Worm (Caenorhabditis elegans) whole organism, L1 larva: ENCODE data around the gene ZK1073.2.

Source experiments
- C16A3.4 ChIP-seq: fragments of 150-350 bp; optimal IDR thresholded peaks from 2 replicates; lab custom pipeline; 2014; ENCODE audit warnings: missing biosample characterization, missing genetic modification characterization
- C34B4.2 ChIP-seq: sonication (generic microtip); optimal IDR thresholded peaks from 2 replicates; lab custom pipeline; 2017; ENCODE audit warnings: mild to moderate bottlenecking, missing genetic modification characterization, missing compliant biosample characterization
- aha-1 ChIP-seq: fragments of 150-350 bp; optimal IDR thresholded peaks from 2 replicates; lab custom pipeline; 2014; ENCODE audit warnings: missing biosample characterization, missing genetic modification characterization
- alr-1 ChIP-seq: fragments of 200-800 bp; sonication (Bioruptor generic); optimal IDR thresholded peaks from 2 replicates; lab custom pipeline; 2018; ENCODE audit warnings: borderline replicate concordance, mild to moderate bottlenecking, missing genetic modification characterization, missing compliant biosample characterization
- ceh-63 ChIP-seq: fragments of 200-800 bp; sonication (Bioruptor generic); optimal IDR thresholded peaks from 2 replicates; lab custom pipeline; 2018; ENCODE audit warnings: mild to moderate bottlenecking, missing genetic modification characterization, missing compliant biosample characterization
- ceh-8 ChIP-seq: fragments of 200-800 bp; sonication (Bioruptor generic); optimal IDR thresholded peaks from 2 replicates; lab custom pipeline; 2018; ENCODE audit warnings: mild to moderate bottlenecking, missing genetic modification characterization, moderate library complexity, missing compliant biosample characterization
- ceh-88 ChIP-seq: fragments of 200-800 bp; sonication (Bioruptor generic); IDR thresholded peaks from 2 replicates; pipeline ENCODE4 v1.3.6; 2022; ENCODE audit warnings: missing genetic modification characterization, missing compliant biosample characterization
- efl-1 ChIP-seq, 4 experiments: fragments of 150-350 bp; optimal IDR thresholded peaks in 3 of 4; peaks in 1 of 4; 1 replicate in 1 of 4; 2 replicates in 3 of 4; lab custom pipeline; 2014; ENCODE audit warnings: missing biosample characterization in 2 of 4, missing genetic modification characterization in 2 of 4, missing genetic modification reagents in 2 of 4
- egl-13 ChIP-seq: sonication (generic microtip); optimal IDR thresholded peaks from 2 replicates; lab custom pipeline; 2016; ENCODE audit warnings: missing genotype, missing genetic modification reagents, missing genetic modification characterization, missing compliant biosample characterization
- egl-27 ChIP-seq, 2 experiments: fragments of 150-350 bp in 1 of 2; sonication (generic microtip); optimal IDR thresholded peaks; 3 replicates each; lab custom pipeline; 2017 to 2018; ENCODE audit warnings: missing biosample characterization in 2 of 2, missing genetic modification characterization in 2 of 2, missing genetic modification reagents in 2 of 2
- elt-2 ChIP-seq: sonication (generic microtip); optimal IDR thresholded peaks from 2 replicates; lab custom pipeline; 2016; ENCODE audit warnings: missing genetic modification characterization, mild to moderate bottlenecking, inconsistent platforms, missing compliant biosample characterization, missing genetic modification reagents
- ets-5 ChIP-seq: fragments of 200-800 bp; sonication (Bioruptor generic); IDR thresholded peaks from 2 replicates; pipeline ENCODE4 v1.3.6; 2022; ENCODE audit warnings: missing genetic modification characterization, missing compliant biosample characterization
- fkh-4 ChIP-seq: sonication (generic microtip); optimal IDR thresholded peaks from 2 replicates; lab custom pipeline; 2016; ENCODE audit warnings: missing compliant biosample characterization, missing genetic modification characterization, borderline replicate concordance
- fos-1 ChIP-seq: fragments of 150-350 bp; optimal IDR thresholded peaks from 2 replicates; lab custom pipeline; 2014; ENCODE audit warnings: missing biosample characterization, missing genetic modification characterization
- grh-1 ChIP-seq: fragments of 200-800 bp; sonication (Bioruptor generic); IDR thresholded peaks from 2 replicates; pipeline ENCODE4 v1.3.6; 2022; ENCODE audit warnings: missing genetic modification reagents, missing genetic modification characterization, missing compliant biosample characterization
- hlh-17 ChIP-seq: fragments of 200-800 bp; sonication (Bioruptor generic); optimal IDR thresholded peaks from 2 replicates; lab custom pipeline; 2018; ENCODE audit warnings: missing genetic modification characterization, mild to moderate bottlenecking, missing compliant biosample characterization, moderate library complexity, borderline replicate concordance
- lin-13 ChIP-seq: fragments of 150-350 bp; optimal IDR thresholded peaks from 2 replicates; lab custom pipeline; 2014; ENCODE audit warnings: missing biosample characterization, missing genetic modification reagents, missing genetic modification characterization
- lin-14 ChIP-seq: fragments of 200-800 bp; sonication (Bioruptor generic); optimal IDR thresholded peaks from 2 replicates; lab custom pipeline; 2018; ENCODE audit warnings: mild to moderate bottlenecking, missing genetic modification characterization, moderate library complexity, missing compliant biosample characterization
- lin-35 ChIP-seq, 2 experiments: fragments of 150-350 bp; optimal IDR thresholded peaks; 2 replicates each; lab custom pipeline; 2014; ENCODE audit warnings: missing biosample characterization in 2 of 2, missing genetic modification characterization in 2 of 2, missing genetic modification reagents in 2 of 2
- lin-39 ChIP-seq: fragments of 150-350 bp; optimal IDR thresholded peaks from 2 replicates; lab custom pipeline; 2014; ENCODE audit warnings: missing biosample characterization, missing genetic modification reagents, missing genetic modification characterization
- lir-3 ChIP-seq: sonication (generic microtip); optimal IDR thresholded peaks from 2 replicates; lab custom pipeline; 2016; ENCODE audit warnings: mild to moderate bottlenecking, missing genetic modification characterization, moderate library complexity, missing compliant biosample characterization; ENCODE audit not compliant: poor library complexity
- lsy-2 ChIP-seq, 2 experiments: fragments of 150-350 bp; optimal IDR thresholded peaks; 2 replicates each; lab custom pipeline; 2014; ENCODE audit warnings: missing biosample characterization in 2 of 2, missing genetic modification characterization in 2 of 2
- mdl-1 ChIP-seq, 2 experiments: fragments of 150-350 bp; optimal IDR thresholded peaks; 2 replicates each; lab custom pipeline; 2014 to 2017; ENCODE audit warnings: missing biosample characterization in 2 of 2, missing genetic modification characterization in 2 of 2, inconsistent platforms in 1 of 2
- mep-1 ChIP-seq: fragments of 150-350 bp; optimal IDR thresholded peaks from 2 replicates; lab custom pipeline; 2014; ENCODE audit warnings: missing biosample characterization, missing genetic modification characterization
- nhr-12 ChIP-seq: sonication (generic microtip); optimal IDR thresholded peaks from 2 replicates; lab custom pipeline; 2017; ENCODE audit warnings: missing biosample characterization, missing genetic modification characterization
- nhr-237 ChIP-seq: fragments of 150-350 bp; optimal IDR thresholded peaks from 2 replicates; lab custom pipeline; 2014; ENCODE audit warnings: missing biosample characterization, missing genetic modification characterization
- nhr-28 ChIP-seq: fragments of 150-350 bp; optimal IDR thresholded peaks from 2 replicates; lab custom pipeline; 2014; ENCODE audit warnings: missing biosample characterization, missing genetic modification characterization
- nhr-47 ChIP-seq: sonication (generic microtip); optimal IDR thresholded peaks from 2 replicates; lab custom pipeline; 2016; ENCODE audit warnings: mild to moderate bottlenecking, missing genetic modification characterization, moderate library complexity, missing compliant biosample characterization
- nhr-84 ChIP-seq: sonication (generic microtip); optimal IDR thresholded peaks from 2 replicates; lab custom pipeline; 2017; ENCODE audit warnings: missing biosample characterization, missing genetic modification characterization
- nhr-90 ChIP-seq: sonication (generic microtip); optimal IDR thresholded peaks from 2 replicates; lab custom pipeline; 2016; ENCODE audit warnings: mild to moderate bottlenecking, missing genetic modification characterization, missing compliant biosample characterization; ENCODE audit not compliant: poor library complexity
- rnt-1 ChIP-seq: sonication (generic microtip); optimal IDR thresholded peaks from 2 replicates; lab custom pipeline; 2016; ENCODE audit warnings: mild to moderate bottlenecking, missing genetic modification characterization, moderate library complexity, missing compliant biosample characterization
- skn-1 ChIP-seq: fragments of 150-350 bp; optimal IDR thresholded peaks from 2 replicates; lab custom pipeline; 2014; ENCODE audit warnings: missing biosample characterization, missing genetic modification characterization
- snpc-4 ChIP-seq: fragments of 150-350 bp; optimal IDR thresholded peaks from 2 replicates; lab custom pipeline; 2014; ENCODE audit warnings: missing biosample characterization, missing genetic modification characterization
- tlp-1 ChIP-seq: fragments of 150-350 bp; optimal IDR thresholded peaks from 2 replicates; lab custom pipeline; 2014; ENCODE audit warnings: missing biosample characterization, missing genetic modification characterization
- unc-130 ChIP-seq: fragments of 150-350 bp; optimal IDR thresholded peaks from 2 replicates; lab custom pipeline; 2017; ENCODE audit warnings: missing biosample characterization, missing genetic modification characterization, inconsistent platforms
- unc-98 ChIP-seq: fragments of 200-800 bp; sonication (Bioruptor generic); IDR thresholded peaks from 2 replicates; pipeline ENCODE4 v1.3.6; 2022; ENCODE audit warnings: missing genetic modification characterization, missing compliant biosample characterization
- xbp-1 ChIP-seq: sonication (generic microtip); optimal IDR thresholded peaks from 2 replicates; lab custom pipeline; 2016; ENCODE audit warnings: missing genetic modification characterization, missing compliant biosample characterization
- zag-1 ChIP-seq: fragments of 150-350 bp; optimal IDR thresholded peaks from 2 replicates; lab custom pipeline; 2014; ENCODE audit warnings: missing biosample characterization, missing genetic modification characterization
- ztf-11 ChIP-seq, 2 experiments: sonication (generic microtip); optimal IDR thresholded peaks; 2 replicates each; lab custom pipeline; 2016 to 2017; ENCODE audit warnings: missing genetic modification characterization in 2 of 2, missing biosample characterization in 1 of 2, missing compliant biosample characterization in 1 of 2
- ztf-4 ChIP-seq: fragments of 150-350 bp; optimal IDR thresholded peaks from 2 replicates; lab custom pipeline; 2014; ENCODE audit warnings: missing biosample characterization, missing genetic modification characterization

The ZK1073.2 gene

ce11 chrX:16056404-16056803, 47.1 kb upstream of the ZK1073.2 start (continued):
- TF ChIP-seq mep-1 (tag; lab: Kevin White, UChicago) (peak; percentile 98), nhr-47 (tag; lab: Kevin White, UChicago) (peak; percentile 99), elt-2 (tag; lab: Kevin White, UChicago) (peak; percentile 86), ceh-63 (GFP tag; lab: Kevin White, UChicago) (peak; percentile 94), lin-39 (peak; percentile 98), lin-13 (GFP tag; lab: Kevin White, UChicago) (peak; percentile 94), ztf-11 (tag; optimal IDR thresholded peaks at IDR 0.05; lab: Kevin White, UChicago) (peak; percentile 18 to 76), nhr-28 (tag; lab: Kevin White, UChicago) (peak; percentile 63), nhr-84 (tag; lab: Kevin White, UChicago) (peak; percentile 44), tlp-1 (peak; percentile 50), nhr-237 (tag; lab: Kevin White, UChicago) (peak; percentile 95), ceh-8 (GFP tag; lab: Kevin White, UChicago) (peak; percentile 98), lin-35 (GFP tag; optimal IDR thresholded peaks at IDR 0.05; lab: Kevin White, UChicago) (peak; percentile 63 to 90), C16A3.4 (tag; lab: Kevin White, UChicago) (peak; percentile 98), zag-1 (tag; lab: Kevin White, UChicago) (peak; percentile 33), egl-27 (tag; optimal IDR thresholded peaks at IDR 0.05; lab: Kevin White, UChicago) (peak; percentile 73 to 78), egl-13 (peak; percentile 96), aha-1 (tag; lab: Kevin White, UChicago) (peak; percentile 57), nhr-12 (tag; lab: Kevin White, UChicago) (peak; percentile 77), hlh-17 (GFP tag; lab: Kevin White, UChicago) (no peak), C34B4.2 (tag; lab: Kevin White, UChicago) (no peak), xbp-1 (tag; lab: Kevin White, UChicago) (peak; percentile 94), nhr-90 (tag; lab: Kevin White, UChicago) (peak; percentile 99), lir-3 (tag; lab: Kevin White, UChicago) (peak; percentile 84), lsy-2 (tag; optimal IDR thresholded peaks at IDR 0.05; lab: Kevin White, UChicago) (peak; percentile 92 to 94), ceh-88 (GFP tag; lab: Robert Waterston, UW) (peak; percentile 94), fos-1 (peak; percentile 96), unc-130 (peak; percentile 92), ztf-4 (peak; percentile 97), grh-1 (GFP tag; lab: Robert Waterston, UW) (peak; percentile 95), fkh-4 (tag; lab: Kevin White, UChicago) (peak; percentile 82), unc-98 (GFP tag; lab: Robert Waterston, UW) (peak; percentile 89), lin-14 (GFP tag; lab: Kevin White, UChicago) (peak; percentile 96), efl-1 (optimal IDR thresholded peaks at IDR 0.05; lab: Kevin White, UChicago) (peak; percentile 80 to 87), efl-1 (GFP tag; optimal IDR thresholded peaks at IDR 0.05 in 1 of 2; lab: Kevin White, UChicago) (peak; percentile 49 to 97), mdl-1 (tag; optimal IDR thresholded peaks at IDR 0.05; lab: Kevin White, UChicago) (peak; percentile 61 to 89), ets-5 (0 out of 2 replicates have a peak, but pooled peaks have one; percentile 81), rnt-1 (peak; percentile 98), skn-1 (tag; lab: Kevin White, UChicago) (peak; percentile 97), snpc-4 (tag; lab: Kevin White, UChicago) (peak; percentile 94), alr-1 (tag; lab: Kevin White, UChicago) (no peak)

- TF ChIP-seq efl-1 (optimal IDR thresholded peaks at IDR 0.05; lab: Kevin White, UChicago) (no peak), efl-1 (GFP tag; optimal IDR thresholded peaks at IDR 0.05 in 1 of 2; lab: Kevin White, UChicago) (no peak)
These were observed 44.7 kb upstream of the ZK1073.2 start, which contains the start of gene T27A8.2 for ce11 chrX:16058845-16059244. Gene T27A8.2 (minus strand): TSS chrX:16058945.
